Fruit fly (Drosophila melanogaster) whole organism, embryonic: Measurements from ENCODE around the gene ND-13A.

Source experiments
- Awh ChIP-seq: fragments of 200-800 bp; sonication (Bioruptor generic); IDR thresholded peaks from 2 replicates; pipeline ENCODE4, ENCODE4 v1.3.6; 2022; ENCODE audit warnings: missing biosample characterization, missing genetic modification characterization
- BtbVII ChIP-seq: fragments of 200-800 bp; sonication (Bioruptor generic); optimal IDR thresholded peaks from 3 replicates; lab custom pipeline; 2017; ENCODE audit warnings: missing biosample characterization, mild to moderate bottlenecking, missing genetic modification characterization
- CG11093 ChIP-seq: fragments of 200-800 bp; sonication (Bioruptor generic); IDR thresholded peaks from 3 replicates; pipeline ENCODE4 v1.3.6; 2022; ENCODE audit warnings: missing biosample characterization, missing genetic modification characterization
- CG12104 ChIP-seq: fragments of 200-800 bp; sonication (Bioruptor generic); optimal IDR thresholded peaks from 3 replicates; lab custom pipeline; 2016; ENCODE audit warnings: missing biosample characterization, missing genetic modification characterization
- CG12155 ChIP-seq: fragments of 200-800 bp; sonication (Bioruptor generic); optimal IDR thresholded peaks from 3 replicates; lab custom pipeline; 2016; ENCODE audit warnings: missing biosample characterization, missing genetic modification characterization
- CG12744 ChIP-seq: fragments of 200-800 bp; sonication (Bioruptor generic); optimal IDR thresholded peaks from 2 replicates; lab custom pipeline; 2016; ENCODE audit warnings: missing biosample characterization, missing genetic modification characterization
- CG13123 ChIP-seq: fragments of 200-800 bp; sonication (Bioruptor generic); optimal IDR thresholded peaks from 2 replicates; lab custom pipeline; 2016; ENCODE audit warnings: missing biosample characterization, missing genetic modification characterization
- CG13424 ChIP-seq: fragments of 200-800 bp; sonication (Bioruptor generic); optimal IDR thresholded peaks from 2 replicates; lab custom pipeline; 2019; ENCODE audit warnings: missing biosample characterization, mild to moderate bottlenecking, missing genetic modification characterization, moderate library complexity
- CG13775 ChIP-seq: fragments of 200-800 bp; sonication (Bioruptor generic); optimal IDR thresholded peaks from 3 replicates; lab custom pipeline; 2017; ENCODE audit warnings: missing biosample characterization, mild to moderate bottlenecking, missing genetic modification characterization
- CG14710 ChIP-seq: fragments of 200-800 bp; sonication (Bioruptor generic); optimal IDR thresholded peaks from 3 replicates; lab custom pipeline; 2019; ENCODE audit warnings: missing biosample characterization, mild to moderate bottlenecking, missing genetic modification characterization, moderate library complexity
- CG14965 ChIP-seq: fragments of 200-800 bp; sonication (Bioruptor generic); optimal IDR thresholded peaks from 2 replicates; lab custom pipeline; 2016; ENCODE audit warnings: missing biosample characterization, missing genetic modification characterization, borderline replicate concordance
- CG15073 ChIP-seq: fragments of 200-800 bp; sonication (Bioruptor generic); optimal IDR thresholded peaks from 2 replicates; lab custom pipeline; 2016; ENCODE audit warnings: missing biosample characterization, missing genetic modification characterization
- CG17568 ChIP-seq: fragments of 200-800 bp; sonication (Bioruptor generic); optimal IDR thresholded peaks from 2 replicates; lab custom pipeline; 2018; ENCODE audit warnings: missing biosample characterization, mild to moderate bottlenecking, missing genetic modification characterization, moderate library complexity
- CG17912 ChIP-seq: fragments of 200-800 bp; sonication (Bioruptor generic); optimal IDR thresholded peaks from 2 replicates; lab custom pipeline; 2018; ENCODE audit warnings: missing biosample characterization, mild to moderate bottlenecking, missing genetic modification characterization
- CG4282 ChIP-seq: fragments of 200-800 bp; sonication (Bioruptor generic); optimal IDR thresholded peaks from 2 replicates; lab custom pipeline; 2016; ENCODE audit warnings: missing biosample characterization, missing genetic modification characterization
- CG4854 ChIP-seq: fragments of 200-800 bp; sonication (Bioruptor generic); optimal IDR thresholded peaks from 2 replicates; lab custom pipeline; 2016; ENCODE audit warnings: missing biosample characterization, missing genetic modification characterization, inconsistent platforms
- CG5245 ChIP-seq: fragments of 200-800 bp; sonication (Bioruptor generic); optimal IDR thresholded peaks from 3 replicates; lab custom pipeline; 2016; ENCODE audit warnings: missing biosample characterization, missing genetic modification characterization
- CG6654 ChIP-seq: fragments of 200-800 bp; sonication (Bioruptor generic); optimal IDR thresholded peaks from 2 replicates; lab custom pipeline; 2017; ENCODE audit warnings: missing biosample characterization, mild to moderate bottlenecking, missing genetic modification characterization
- CG7928 ChIP-seq: fragments of 200-800 bp; sonication (Bioruptor generic); optimal IDR thresholded peaks from 2 replicates; lab custom pipeline; 2017; ENCODE audit warnings: missing biosample characterization, mild to moderate bottlenecking, missing genetic modification characterization
- CG8924 ChIP-seq: fragments of 200-800 bp; optimal IDR thresholded peaks from 3 replicates; lab custom pipeline; 2019; ENCODE audit warnings: missing biosample characterization, mild to moderate bottlenecking, missing genetic modification characterization, moderate library complexity
- CG9797 ChIP-seq: fragments of 200-800 bp; sonication (Bioruptor generic); optimal IDR thresholded peaks from 3 replicates; lab custom pipeline; 2018; ENCODE audit warnings: missing biosample characterization, mild to moderate bottlenecking, missing genetic modification characterization
- D19B ChIP-seq: fragments of 200-800 bp; sonication (Bioruptor generic); optimal IDR thresholded peaks from 2 replicates; lab custom pipeline; 2017; ENCODE audit warnings: missing biosample characterization, mild to moderate bottlenecking, missing genetic modification characterization
- Deaf1 ChIP-seq: fragments of 200-800 bp; optimal IDR thresholded peaks from 3 replicates; lab custom pipeline; 2019; ENCODE audit warnings: missing biosample characterization, mild to moderate bottlenecking, missing genetic modification characterization, moderate library complexity
- E2f1 ChIP-seq: fragments of 200-800 bp; sonication (Bioruptor generic); IDR thresholded peaks from 2 replicates; pipeline ENCODE4 v1.3.6; 2022; ENCODE audit warnings: missing biosample characterization, missing genetic modification characterization
- Eip74EF ChIP-seq, 2 experiments: fragments of 200-800 bp in 1 of 2; fragments of >200 bp in 1 of 2; sonication (Bioruptor generic) in 1 of 2; optimal IDR thresholded peaks; 2 replicates each; lab custom pipeline; 2017 to 2019; ENCODE audit warnings: missing biosample characterization in 2 of 2, missing genetic modification characterization in 2 of 2, mild to moderate bottlenecking in 1 of 2, moderate library complexity in 1 of 2
- HHEX ChIP-seq: fragments of 200-800 bp; sonication (Bioruptor generic); optimal IDR thresholded peaks from 3 replicates; lab custom pipeline; 2017; ENCODE audit warnings: missing biosample characterization, mild to moderate bottlenecking, missing genetic modification characterization, missing genetic modification reagents
- Hsf ChIP-seq: fragments of 200-800 bp; sonication (Bioruptor generic); optimal IDR thresholded peaks from 3 replicates; lab custom pipeline; 2016; ENCODE audit warnings: missing biosample characterization, missing genetic modification characterization
- Max ChIP-seq: fragments of 200-800 bp; sonication (Bioruptor generic); optimal IDR thresholded peaks from 2 replicates; lab custom pipeline; 2016; ENCODE audit warnings: missing biosample characterization, mild to moderate bottlenecking, missing genetic modification characterization
- PHDP ChIP-seq: fragments of 200-800 bp; sonication (Bioruptor generic); optimal IDR thresholded peaks from 3 replicates; lab custom pipeline; 2018; ENCODE audit warnings: missing biosample characterization, mild to moderate bottlenecking, missing genetic modification characterization, moderate library complexity
- Pdp1 ChIP-seq, 2 experiments: fragments of 200-800 bp; sonication (Bioruptor generic); optimal IDR thresholded peaks; 3 replicates each; lab custom pipeline; 2016; ENCODE audit warnings: missing biosample characterization in 2 of 2, missing genetic modification characterization in 2 of 2, mild to moderate bottlenecking in 1 of 2, moderate library complexity in 1 of 2
- aop ChIP-seq: fragments of 200-800 bp; sonication (Bioruptor generic); IDR thresholded peaks from 2 replicates; pipeline ENCODE4 v1.3.6; 2022; ENCODE audit warnings: missing biosample characterization, missing genetic modification characterization
- ash1 ChIP-seq: fragments of 200-800 bp; sonication (Bioruptor generic); optimal IDR thresholded peaks from 2 replicates; lab custom pipeline; 2018; ENCODE audit warnings: missing biosample characterization, mild to moderate bottlenecking, missing genetic modification characterization
- btn ChIP-seq: fragments of 200-800 bp; sonication (Bioruptor generic); optimal IDR thresholded peaks from 2 replicates; lab custom pipeline; 2016; ENCODE audit warnings: missing biosample characterization, missing genetic modification characterization
- cad ChIP-seq: fragments of >200 bp; optimal IDR thresholded peaks from 2 replicates; lab custom pipeline; 2017; ENCODE audit warnings: missing biosample characterization, missing genetic modification characterization
- chif ChIP-seq, 2 experiments: fragments of 200-800 bp; sonication (Bioruptor generic); optimal IDR thresholded peaks; 3 replicates each; lab custom pipeline; 2016; ENCODE audit warnings: missing biosample characterization in 2 of 2, missing genetic modification characterization in 2 of 2
- danr ChIP-seq: fragments of 200-800 bp; sonication (Bioruptor generic); IDR thresholded peaks from 2 replicates; pipeline ENCODE4 v1.3.6; 2022; ENCODE audit warnings: missing biosample characterization, missing genetic modification characterization
- dpn ChIP-seq, 2 experiments: fragments of 200-800 bp; sonication (Bioruptor generic); optimal IDR thresholded peaks; 3 replicates each; lab custom pipeline; 2016; ENCODE audit warnings: missing biosample characterization in 2 of 2, missing genetic modification characterization in 2 of 2
- gfzf ChIP-seq: fragments of 200-800 bp; sonication (Bioruptor generic); optimal IDR thresholded peaks from 2 replicates; lab custom pipeline; 2016; ENCODE audit warnings: missing biosample characterization, mild to moderate bottlenecking, missing genetic modification characterization, moderate library complexity
- jumu ChIP-seq: fragments of 200-800 bp; sonication (Bioruptor generic); optimal IDR thresholded peaks from 3 replicates; lab custom pipeline; 2016; ENCODE audit warnings: missing biosample characterization, missing genetic modification characterization
- kah ChIP-seq: fragments of 200-800 bp; sonication (Bioruptor generic); optimal IDR thresholded peaks from 2 replicates; lab custom pipeline; 2018; ENCODE audit warnings: missing biosample characterization, mild to moderate bottlenecking, missing genetic modification characterization
- org-1 ChIP-seq: fragments of 200-800 bp; sonication (Bioruptor generic); optimal IDR thresholded peaks from 2 replicates; lab custom pipeline; 2017; ENCODE audit warnings: missing biosample characterization, missing genetic modification characterization
- pb ChIP-seq: fragments of 200-800 bp; sonication (Bioruptor generic); optimal IDR thresholded peaks from 3 replicates; lab custom pipeline; 2016; ENCODE audit warnings: missing biosample characterization, missing genetic modification characterization
- pum ChIP-seq: fragments of 200-800 bp; sonication (Bioruptor generic); optimal IDR thresholded peaks from 2 replicates; lab custom pipeline; 2016; ENCODE audit warnings: missing biosample characterization, missing genetic modification characterization
- repo ChIP-seq: fragments of 200-800 bp; sonication (Bioruptor generic); optimal IDR thresholded peaks from 2 replicates; lab custom pipeline; 2016; ENCODE audit warnings: missing biosample characterization, missing genetic modification characterization
- shn ChIP-seq: fragments of 200-800 bp; sonication (Bioruptor generic); optimal IDR thresholded peaks from 3 replicates; lab custom pipeline; 2016; ENCODE audit warnings: missing biosample characterization, missing genetic modification characterization
- sna ChIP-seq: fragments of 200-800 bp; sonication (Bioruptor generic); IDR thresholded peaks from 2 replicates; pipeline ENCODE4 v1.3.6; 2022; ENCODE audit warnings: missing biosample characterization, missing genetic modification characterization; ENCODE audit not compliant: partially characterized antibody
- stwl ChIP-seq: fragments of 200-800 bp; sonication (Bioruptor generic); optimal IDR thresholded peaks from 3 replicates; lab custom pipeline; 2018; ENCODE audit warnings: missing biosample characterization, mild to moderate bottlenecking, missing genetic modification characterization, moderate library complexity
- unpg ChIP-seq: fragments of 200-800 bp; sonication (Bioruptor generic); optimal IDR thresholded peaks from 3 replicates; lab custom pipeline; 2018; ENCODE audit warnings: missing biosample characterization, mild to moderate bottlenecking, missing genetic modification characterization, moderate library complexity
- wek ChIP-seq: fragments of 200-800 bp; sonication (Bioruptor generic); optimal IDR thresholded peaks from 3 replicates; lab custom pipeline; 2018; ENCODE audit warnings: missing biosample characterization, mild to moderate bottlenecking, missing genetic modification characterization, moderate library complexity
- yki ChIP-seq: fragments of >200 bp; optimal IDR thresholded peaks from 3 replicates; lab custom pipeline; 2018

The ND-13A gene

dm6 chr2L:5052367-5052914, 47.6 kb downstream of the ND-13A start, which contains the start of gene senju (continued):
- peak; percentile 79 to 80 for TF ChIP-seq Pdp1 (GFP tag; optimal IDR thresholded peaks at IDR 0.05; lab: Kevin White, UChicago)
- TF ChIP-seq Hsf (GFP tag; lab: Kevin White, UChicago) = peak; percentile 80
- peak; percentile 80 for TF ChIP-seq unpg (GFP tag; lab: Kevin White, UChicago)
- TF ChIP-seq CG14965 (GFP tag; lab: Kevin White, UChicago) = peak; percentile 25
- TF ChIP-seq gfzf = peak; percentile 44
- peak; percentile 89 for TF ChIP-seq jumu (GFP tag; lab: Kevin White, UChicago)
- peak; percentile 79 for TF ChIP-seq CG4854
- TF ChIP-seq CG12104 (GFP tag; lab: Kevin White, UChicago) = peak; percentile 73
- TF ChIP-seq org-1 (GFP tag; lab: Kevin White, UChicago) = peak; percentile 85
- TF ChIP-seq CG4282 (GFP tag; lab: Kevin White, UChicago) = peak; percentile 60
- peak; percentile 82 to 84 for TF ChIP-seq chif (GFP tag; optimal IDR thresholded peaks at IDR 0.05; lab: Kevin White, UChicago)
- TF ChIP-seq stwl (tag; lab: Kevin White, UChicago) = peak; percentile 79
- peak; percentile 74 for TF ChIP-seq ash1 (GFP tag; lab: Kevin White, UChicago)
- peak; percentile 74 for TF ChIP-seq E2f1 (GFP tag; lab: Robert Waterston, UW)
- peak; percentile 80 for TF ChIP-seq CG5245 (GFP tag; lab: Kevin White, UChicago)
- TF ChIP-seq wek = peak; percentile 57
- TF ChIP-seq Max (GFP tag; lab: Kevin White, UChicago) = peak; percentile 90
- TF ChIP-seq CG8924 (tag; lab: Kevin White, UChicago) = peak; percentile 82
- no peak for TF ChIP-seq CG15073 (GFP tag; lab: Kevin White, UChicago)
- peak; percentile 80 for TF ChIP-seq CG13424 (tag; lab: Kevin White, UChicago)
- no peak for TF ChIP-seq sna (GFP tag; lab: Robert Waterston, UW)
- TF ChIP-seq kah = peak; percentile 21
- peak; percentile 86 for TF ChIP-seq shn (GFP tag; lab: Kevin White, UChicago)
- peak; percentile 83 for TF ChIP-seq Awh
- no peak for TF ChIP-seq cad (GFP tag; lab: Kevin White, UChicago)
- TF ChIP-seq pb (GFP tag; lab: Kevin White, UChicago) = peak; percentile 79
- peak; percentile 85 for TF ChIP-seq repo (GFP tag; lab: Kevin White, UChicago)
- 0 out of 2 replicates have a peak, but pooled peaks have one; percentile 46 for TF ChIP-seq danr (GFP tag; lab: Robert Waterston, UW)
- peak; percentile 61 for TF ChIP-seq CG9797 (GFP tag; lab: Kevin White, UChicago)
- peak; percentile 71 for TF ChIP-seq D19B
- TF ChIP-seq CG12744 (GFP tag; lab: Kevin White, UChicago) = peak; percentile 76
- peak; percentile 78 for TF ChIP-seq btn
- peak; percentile 85 to 93 for TF ChIP-seq dpn (GFP tag; optimal IDR thresholded peaks at IDR 0.05; lab: Kevin White, UChicago)
- TF ChIP-seq aop (GFP tag; lab: Robert Waterston, UW) = peak; percentile 40; the same call in 1 of the 2 replicates
- peak; percentile 86 for TF ChIP-seq Deaf1
- TF ChIP-seq CG17912 (GFP tag; lab: Kevin White, UChicago) = peak; percentile 79
- TF ChIP-seq CG7928 (GFP tag; lab: Kevin White, UChicago) = peak; percentile 32
- peak; percentile 83 for TF ChIP-seq pum (GFP tag; lab: Kevin White, UChicago)
- no peak for TF ChIP-seq yki
- peak in 1 of 2 experiments; percentile 80 for TF ChIP-seq Eip74EF (GFP tag; optimal IDR thresholded peaks at IDR 0.05; lab: Kevin White, UChicago)
- peak; percentile 61 for TF ChIP-seq CG17568 (GFP tag; lab: Kevin White, UChicago)
- peak; percentile 81 for TF ChIP-seq CG13123
- peak; percentile 61; the same call in 2 of the 3 replicates for TF ChIP-seq CG11093
- TF ChIP-seq CG14710 (tag; lab: Kevin White, UChicago) = peak; percentile 69
- TF ChIP-seq CG13775 (GFP tag; lab: Kevin White, UChicago) = peak; percentile 84
- TF ChIP-seq PHDP = peak; percentile 87
- TF ChIP-seq CG12155 (GFP tag; lab: Kevin White, UChicago) = peak; percentile 85
- peak; percentile 80 for TF ChIP-seq HHEX
- TF ChIP-seq BtbVII (GFP tag; lab: Kevin White, UChicago) = peak; percentile 84
- peak; percentile 60 for TF ChIP-seq CG6654 (GFP tag; lab: Kevin White, UChicago)
